Fruit fly (Drosophila melanogaster): ENCODE measurements around the gene CG7382.

CG7382 gene

DNA sequence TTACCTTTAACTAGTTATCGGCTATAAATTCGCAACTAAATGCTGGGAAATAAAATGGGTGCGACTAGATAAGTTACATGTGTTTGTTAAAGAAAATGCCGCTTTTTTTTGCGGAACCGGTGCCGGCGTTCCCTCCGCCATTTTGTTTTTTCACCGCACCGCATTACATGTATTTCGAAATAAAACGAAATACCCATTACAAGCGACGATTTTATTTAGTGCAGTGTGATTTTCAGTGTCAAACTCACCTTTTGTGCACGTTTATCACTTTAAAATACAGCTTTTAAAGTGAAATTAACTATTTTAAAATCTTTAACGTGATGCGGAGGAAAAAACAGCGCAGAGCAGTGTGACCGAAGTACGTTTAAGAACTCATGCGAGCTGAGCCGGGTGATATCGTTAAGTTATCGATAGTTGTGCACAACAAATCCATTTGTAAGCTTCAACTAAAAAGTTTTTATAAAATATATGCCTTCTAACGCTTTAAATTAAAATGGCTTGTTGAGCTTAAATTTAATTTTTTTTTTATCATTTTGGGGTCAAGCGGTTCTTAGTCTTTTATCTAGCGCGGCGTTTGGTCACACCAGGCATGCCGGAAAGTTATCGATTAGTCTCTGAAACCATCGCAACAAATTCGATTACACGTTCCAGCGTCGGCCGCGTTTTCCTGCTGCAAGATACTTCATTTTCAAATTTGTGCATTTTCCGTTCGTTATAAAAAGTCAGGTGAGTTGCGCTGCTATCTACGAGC, 22.4 kb upstream of the CG7382 start, which contains the start of the genes Hel25E and Lam (continued):
- TF ChIP-seq lbe (GFP tag; optimal IDR thresholded peaks at IDR 0.05) (no peak), bbx (GFP tag; IDR thresholded peaks at IDR 0.05; ENCODE audit: partially characterized antibody) (peak; percentile 69), Mad (GFP tag; optimal IDR thresholded peaks at IDR 0.05) (peak; percentile 42), CG30020 (tag; optimal IDR thresholded peaks at IDR 0.05) (peak; percentile 31), CG13287 (GFP tag; IDR thresholded peaks at IDR 0.05; ENCODE audit: partially characterized antibody) (peak; percentile 95), crp (GFP tag; optimal IDR thresholded peaks at IDR 0.05) (peak in 1 of 2 experiments; percentile 21), CHES-1-like (GFP tag; optimal IDR thresholded peaks at IDR 0.05) (peak; percentile 42), Xbp1 (GFP tag; optimal IDR thresholded peaks at IDR 0.05) (no peak), dysf (GFP tag; IDR thresholded peaks at IDR 0.05) (no peak), CG31224 (GFP tag; IDR thresholded peaks at IDR 0.05) (no peak), CG6791 (GFP tag; IDR thresholded peaks at IDR 0.05; ENCODE audit: partially characterized antibody) (peak; percentile 81), Gsc (GFP tag; IDR thresholded peaks at IDR 0.05) (no peak), CG2120 (GFP tag; optimal IDR thresholded peaks at IDR 0.05) (peak; percentile 29), amos (GFP tag; IDR thresholded peaks at IDR 0.05; ENCODE audit: partially characterized antibody) (peak; percentile 83), grau (tag; optimal IDR thresholded peaks at IDR 0.05) (no peak), MBD-R2 (GFP tag; IDR thresholded peaks at IDR 0.05) (no peak; the same call in none of the 2 replicates), Med (GFP tag) (peak; percentile 81), Ets65A (GFP tag) (peak; percentile 80), CG7963 (GFP tag; IDR thresholded peaks at IDR 0.05; ENCODE audit: partially characterized antibody) (peak; percentile 54; the same call in 2 of the 3 replicates), Sin3A (optimal IDR thresholded peaks at IDR 0.05) (peak; percentile 98), CG2678 (tag; optimal IDR thresholded peaks at IDR 0.05) (no peak), chn (GFP tag; optimal IDR thresholded peaks at IDR 0.05) (peak; percentile 24), CG43689 (GFP tag; IDR thresholded peaks at IDR 0.05) (no peak), Ada2b (GFP tag; IDR thresholded peaks at IDR 0.05) (no peak), CG2116 (GFP tag; optimal IDR thresholded peaks at IDR 0.05) (peak; percentile 89), CG17361 (GFP tag; IDR thresholded peaks at IDR 0.05) (no peak; the same call in 2 of the 3 replicates), slp2 (GFP tag; optimal IDR thresholded peaks at IDR 0.05) (no peak), Lhr (GFP tag; optimal IDR thresholded peaks at IDR 0.05) (peak; percentile 55), az2 (GFP tag; optimal IDR thresholded peaks at IDR 0.05) (no peak), trem (tag; optimal IDR thresholded peaks at IDR 0.05) (peak; percentile 81), CG12659 (GFP tag; optimal IDR thresholded peaks at IDR 0.05) (peak; percentile 61), CG16863 (GFP tag; optimal IDR thresholded peaks at IDR 0.05) (no peak), wek (GFP tag; optimal IDR thresholded peaks at IDR 0.05) (no peak), CG4617 (GFP tag; optimal IDR thresholded peaks at IDR 0.05; ENCODE audit: borderline replicate concordance) (peak; percentile 19), CG12071 (GFP tag; optimal IDR thresholded peaks at IDR 0.05) (no peak), jumu (GFP tag; optimal IDR thresholded peaks at IDR 0.05) (peak; percentile 26), Side (GFP tag; optimal IDR thresholded peaks at IDR 0.05) (peak; percentile 14), CG4404 (GFP tag; IDR thresholded peaks at IDR 0.05) (no peak), CG2889 (GFP tag; IDR thresholded peaks at IDR 0.05) (no peak), CG12104 (GFP tag; optimal IDR thresholded peaks at IDR 0.05) (peak; percentile 9), NFAT (GFP tag; IDR thresholded peaks at IDR 0.05) (no peak), CG13775 (GFP tag; optimal IDR thresholded peaks at IDR 0.05) (peak; percentile 7), NC2α (GFP tag; optimal IDR thresholded peaks at IDR 0.05) (no peak), vnd (GFP tag; IDR thresholded peaks at IDR 0.05; ENCODE audit: partially characterized antibody) (peak; percentile 85), D19A (tag; optimal IDR thresholded peaks at IDR 0.05) (no peak), CG31441 (GFP tag; IDR thresholded peaks at IDR 0.05) (no peak), Pdp1 (GFP tag; optimal IDR thresholded peaks at IDR 0.05) (peak; percentile 5 to 7), CG33213 (GFP tag; optimal IDR thresholded peaks at IDR 0.05) (no peak), CG3407 (GFP tag; optimal IDR thresholded peaks at IDR 0.05) (no peak), CG17186 (GFP tag; optimal IDR thresholded peaks at IDR 0.05) (peak; percentile 79)

Measured in whole organism, embryonic.